Worm (Caenorhabditis elegans) whole organism, L1 larva: ENCODE results near the gene srd-2.

Experiments used
- lin-14 ChIP-seq: fragments of 200-800 bp; sonication (Bioruptor generic); optimal IDR thresholded peaks from 2 replicates; lab custom pipeline; 2018; ENCODE audit warnings: mild to moderate bottlenecking, missing genetic modification characterization, moderate library complexity, missing compliant biosample characterization
- lsy-2 ChIP-seq, 2 experiments: fragments of 150-350 bp; optimal IDR thresholded peaks; 2 replicates each; lab custom pipeline; 2014; ENCODE audit warnings: missing biosample characterization in 2 of 2, missing genetic modification characterization in 2 of 2
- mdl-1 ChIP-seq, 2 experiments: fragments of 150-350 bp; optimal IDR thresholded peaks; 2 replicates each; lab custom pipeline; 2014 to 2017; ENCODE audit warnings: missing biosample characterization in 2 of 2, missing genetic modification characterization in 2 of 2, inconsistent platforms in 1 of 2
- nhr-237 ChIP-seq: fragments of 150-350 bp; optimal IDR thresholded peaks from 2 replicates; lab custom pipeline; 2014; ENCODE audit warnings: missing biosample characterization, missing genetic modification characterization
- nhr-28 ChIP-seq: fragments of 150-350 bp; optimal IDR thresholded peaks from 2 replicates; lab custom pipeline; 2014; ENCODE audit warnings: missing biosample characterization, missing genetic modification characterization
- nhr-71 ChIP-seq: sonication (generic microtip); optimal IDR thresholded peaks from 2 replicates; lab custom pipeline; 2016; ENCODE audit warnings: mild to moderate bottlenecking, missing genetic modification characterization, moderate library complexity, missing compliant biosample characterization
- nhr-77 ChIP-seq: fragments of 150-350 bp; optimal IDR thresholded peaks from 2 replicates; lab custom pipeline; 2014; ENCODE audit warnings: missing biosample characterization, missing genetic modification characterization
- snpc-4 ChIP-seq: fragments of 150-350 bp; optimal IDR thresholded peaks from 2 replicates; lab custom pipeline; 2014; ENCODE audit warnings: missing biosample characterization, missing genetic modification characterization

ce11 chrII:10155106-10155505 is 32.6 kb downstream of the srd-2 start, which contains the start of gene nlp-63:
- TF ChIP-seq lsy-2 (tag; optimal IDR thresholded peaks at IDR 0.05; lab: Kevin White, UChicago), result no peak
- no peak for TF ChIP-seq mdl-1 (tag; optimal IDR thresholded peaks at IDR 0.05; lab: Kevin White, UChicago)
- no peak for TF ChIP-seq nhr-237 (tag; lab: Kevin White, UChicago)
- no peak for TF ChIP-seq lin-14 (GFP tag; lab: Kevin White, UChicago)
- no peak for TF ChIP-seq nhr-77 (tag; lab: Kevin White, UChicago)
- TF ChIP-seq snpc-4 (tag; lab: Kevin White, UChicago), result no peak
- no peak for TF ChIP-seq nhr-71
- no peak for TF ChIP-seq nhr-28 (tag; lab: Kevin White, UChicago)
